Fruit fly (Drosophila melanogaster) whole organism, embryonic: Measurements from ENCODE around the gene Polr1D.

Experiments used
- CG11723 ChIP-seq: fragments of 200-800 bp; sonication (Bioruptor generic); optimal IDR thresholded peaks from 2 replicates; lab custom pipeline; 2017; ENCODE audit warnings: missing biosample characterization, mild to moderate bottlenecking, missing genetic modification characterization
- CG13296 ChIP-seq: fragments of 200-800 bp; sonication (Bioruptor generic); optimal IDR thresholded peaks from 3 replicates; lab custom pipeline; 2018; ENCODE audit warnings: missing biosample characterization, mild to moderate bottlenecking, missing genetic modification characterization
- CG15269 ChIP-seq: fragments of 200-800 bp; sonication (Bioruptor generic); optimal IDR thresholded peaks from 2 replicates; lab custom pipeline; 2018; ENCODE audit warnings: missing biosample characterization, mild to moderate bottlenecking, missing genetic modification characterization, moderate library complexity
- CG1529 ChIP-seq: fragments of 200-800 bp; sonication (Bioruptor generic); optimal IDR thresholded peaks from 3 replicates; lab custom pipeline; 2018; ENCODE audit warnings: missing biosample characterization, missing genetic modification characterization
- CG1602 ChIP-seq: fragments of 200-800 bp; sonication (Bioruptor generic); optimal IDR thresholded peaks from 3 replicates; lab custom pipeline; 2016; ENCODE audit warnings: missing biosample characterization, missing genetic modification characterization
- CG16815 ChIP-seq: fragments of 200-800 bp; sonication (Bioruptor generic); optimal IDR thresholded peaks from 3 replicates; lab custom pipeline; 2017; ENCODE audit warnings: missing biosample characterization, mild to moderate bottlenecking, missing genetic modification characterization
- CG16863 ChIP-seq: fragments of 200-800 bp; sonication (Bioruptor generic); optimal IDR thresholded peaks from 3 replicates; lab custom pipeline; 2016; ENCODE audit warnings: missing biosample characterization, missing genetic modification characterization
- CG1832 ChIP-seq: fragments of 200-800 bp; sonication (Bioruptor generic); optimal IDR thresholded peaks from 2 replicates; lab custom pipeline; 2017; ENCODE audit warnings: missing biosample characterization, mild to moderate bottlenecking, missing genetic modification characterization, inconsistent platforms
- CG18476 ChIP-seq: fragments of 200-800 bp; sonication (Bioruptor generic); optimal IDR thresholded peaks from 2 replicates; lab custom pipeline; 2016; ENCODE audit warnings: missing biosample characterization, mild to moderate bottlenecking, missing genetic modification characterization
- CG30403 ChIP-seq: fragments of 200-800 bp; sonication (Bioruptor generic); optimal IDR thresholded peaks from 3 replicates; lab custom pipeline; 2016; ENCODE audit warnings: missing biosample characterization, missing genetic modification characterization
- CG3838 ChIP-seq: fragments of 200-800 bp; sonication (Bioruptor generic); optimal IDR thresholded peaks from 3 replicates; lab custom pipeline; 2016; ENCODE audit warnings: missing biosample characterization, missing genetic modification characterization
- CG4360 ChIP-seq: fragments of 200-800 bp; sonication (Bioruptor generic); IDR thresholded peaks from 2 replicates; pipeline ENCODE4 v1.3.6; 2022; ENCODE audit warnings: missing biosample characterization, missing genetic modification characterization
- CG4707 ChIP-seq: fragments of 200-800 bp; sonication (Bioruptor generic); optimal IDR thresholded peaks from 2 replicates; lab custom pipeline; 2018; ENCODE audit warnings: missing biosample characterization, mild to moderate bottlenecking, missing genetic modification characterization, moderate library complexity
- CG5180 ChIP-seq: fragments of 200-800 bp; sonication (Bioruptor generic); optimal IDR thresholded peaks from 3 replicates; lab custom pipeline; 2017; ENCODE audit warnings: missing biosample characterization, missing genetic modification characterization, mild to moderate bottlenecking, moderate library complexity, missing genetic modification reagents
- CG5245 ChIP-seq: fragments of 200-800 bp; sonication (Bioruptor generic); optimal IDR thresholded peaks from 3 replicates; lab custom pipeline; 2016; ENCODE audit warnings: missing biosample characterization, missing genetic modification characterization
- CG7357 ChIP-seq: fragments of 200-800 bp; sonication (Bioruptor generic); IDR thresholded peaks from 3 replicates; pipeline ENCODE4 v1.3.6; 2022; ENCODE audit warnings: missing biosample characterization, missing genetic modification characterization
- CG7372 ChIP-seq: fragments of 200-800 bp; sonication (Bioruptor generic); IDR thresholded peaks from 2 replicates; pipeline ENCODE4 v1.3.6; 2022; ENCODE audit warnings: missing biosample characterization, missing genetic modification characterization
- CoRest ChIP-seq: fragments of 200-800 bp; sonication (Bioruptor generic); optimal IDR thresholded peaks from 3 replicates; lab custom pipeline; 2018; ENCODE audit warnings: missing biosample characterization, mild to moderate bottlenecking, missing genetic modification characterization, moderate library complexity
- D19B ChIP-seq: fragments of 200-800 bp; sonication (Bioruptor generic); optimal IDR thresholded peaks from 2 replicates; lab custom pipeline; 2017; ENCODE audit warnings: missing biosample characterization, mild to moderate bottlenecking, missing genetic modification characterization
- H2.0 ChIP-seq: fragments of 200-800 bp; sonication (Bioruptor generic); IDR thresholded peaks from 2 replicates; pipeline ENCODE4 v1.3.6; 2022; ENCODE audit warnings: missing biosample characterization, missing genetic modification characterization
- Meics ChIP-seq: fragments of 200-800 bp; sonication (Bioruptor generic); optimal IDR thresholded peaks from 2 replicates; lab custom pipeline; 2017; ENCODE audit warnings: missing biosample characterization, mild to moderate bottlenecking, missing genetic modification characterization
- NK7.1 ChIP-seq: fragments of 200-800 bp; sonication (Bioruptor generic); optimal IDR thresholded peaks from 3 replicates; lab custom pipeline; 2016; ENCODE audit warnings: missing biosample characterization, missing genetic modification characterization
- Optix ChIP-seq: fragments of 200-800 bp; sonication (Bioruptor generic); IDR thresholded peaks from 3 replicates; pipeline ENCODE4 v1.3.6; 2022; ENCODE audit warnings: missing biosample characterization, missing genetic modification characterization
- Rfx ChIP-seq: fragments of 200-800 bp; sonication (Bioruptor generic); IDR thresholded peaks from 2 replicates; pipeline ENCODE4 v1.3.6; 2022; ENCODE audit warnings: missing biosample characterization, missing genetic modification characterization
- Sin3A ChIP-seq: fragments of >200 bp; optimal IDR thresholded peaks from 2 replicates; lab custom pipeline; 2018
- Sox100B ChIP-seq: fragments of 200-800 bp; sonication (Bioruptor generic); optimal IDR thresholded peaks from 3 replicates; lab custom pipeline; 2018; ENCODE audit warnings: missing biosample characterization, mild to moderate bottlenecking, missing genetic modification characterization
- Spps ChIP-seq: fragments of 200-800 bp; sonication (Bioruptor generic); optimal IDR thresholded peaks from 2 replicates; lab custom pipeline; 2018; ENCODE audit warnings: missing biosample characterization, mild to moderate bottlenecking, missing genetic modification characterization
- Sry-δ ChIP-seq: fragments of 200-800 bp; sonication (Bioruptor generic); optimal IDR thresholded peaks from 2 replicates; lab custom pipeline; 2016; ENCODE audit warnings: missing biosample characterization, missing genetic modification characterization
- Ssrp ChIP-seq: fragments of 200-800 bp; sonication (Bioruptor generic); optimal IDR thresholded peaks from 2 replicates; lab custom pipeline; 2018; ENCODE audit warnings: missing biosample characterization, mild to moderate bottlenecking, missing genetic modification characterization, moderate library complexity
- Xrp1 ChIP-seq: fragments of 200-800 bp; sonication (Bioruptor generic); IDR thresholded peaks from 2 replicates; pipeline ENCODE4 v1.3.6; 2022; ENCODE audit warnings: missing biosample characterization, missing genetic modification characterization
- ara ChIP-seq: fragments of 200-800 bp; sonication (Bioruptor generic); IDR thresholded peaks from 2 replicates; pipeline ENCODE4 v1.3.6; 2022; ENCODE audit warnings: missing biosample characterization, missing genetic modification characterization
- cg ChIP-seq: fragments of 200-800 bp; sonication (Bioruptor generic); optimal IDR thresholded peaks from 3 replicates; lab custom pipeline; 2019; ENCODE audit warnings: missing biosample characterization, mild to moderate bottlenecking, missing genetic modification characterization, moderate library complexity
- corto ChIP-seq: fragments of 200-800 bp; sonication (Bioruptor generic); optimal IDR thresholded peaks from 2 replicates; lab custom pipeline; 2016; ENCODE audit warnings: missing biosample characterization, mild to moderate bottlenecking, missing genetic modification characterization, moderate library complexity
- croc ChIP-seq: fragments of 200-800 bp; sonication (Bioruptor generic); conservative IDR thresholded peaks from 3 replicates; pipeline ENCODE4 v1.3.6; 2022; ENCODE audit warnings: missing biosample characterization, missing genetic modification characterization
- ham ChIP-seq: fragments of 200-800 bp; sonication (Bioruptor generic); IDR thresholded peaks from 2 replicates; pipeline ENCODE4 v1.3.6; 2022; ENCODE audit warnings: missing biosample characterization, missing genetic modification characterization
- hkb ChIP-seq, 2 experiments: fragments of 200-800 bp in 1 of 2; fragments of >200 bp in 1 of 2; sonication (Bioruptor generic) in 1 of 2; IDR thresholded peaks in 1 of 2; optimal IDR thresholded peaks in 1 of 2; 2 replicates each; pipeline versions ENCODE4 v1.3.6 to Lab custom; 2017 to 2022; ENCODE audit warnings: missing biosample characterization in 1 of 2, missing genetic modification characterization in 1 of 2
- lab ChIP-seq: fragments of 200-800 bp; sonication (Bioruptor generic); optimal IDR thresholded peaks from 3 replicates; lab custom pipeline; 2017; ENCODE audit warnings: missing biosample characterization, missing genetic modification characterization, mild to moderate bottlenecking, moderate library complexity, missing genetic modification reagents
- mam ChIP-seq: fragments of 200-800 bp; sonication (Bioruptor generic); optimal IDR thresholded peaks from 3 replicates; lab custom pipeline; 2016; ENCODE audit warnings: missing biosample characterization, missing genetic modification characterization
- nom ChIP-seq: fragments of 200-800 bp; sonication (Bioruptor generic); optimal IDR thresholded peaks from 2 replicates; lab custom pipeline; 2017; ENCODE audit warnings: missing biosample characterization, missing genetic modification characterization, mild to moderate bottlenecking, moderate library complexity, missing genetic modification reagents
- odd ChIP-seq: fragments of 200-800 bp; sonication (Bioruptor generic); optimal IDR thresholded peaks from 2 replicates; lab custom pipeline; 2017; ENCODE audit warnings: missing biosample characterization, mild to moderate bottlenecking, missing genetic modification characterization
- pho ChIP-seq: fragments of 200-800 bp; sonication (Bioruptor generic); optimal IDR thresholded peaks from 2 replicates; lab custom pipeline; 2016; ENCODE audit warnings: missing biosample characterization, missing genetic modification characterization
- phol ChIP-seq: fragments of 200-800 bp; sonication (Bioruptor generic); optimal IDR thresholded peaks from 3 replicates; lab custom pipeline; 2018; ENCODE audit warnings: missing biosample characterization, mild to moderate bottlenecking, missing genetic modification characterization, moderate library complexity
- ro ChIP-seq: fragments of 200-800 bp; sonication (Bioruptor generic); IDR thresholded peaks from 2 replicates; pipeline ENCODE4 v1.3.6; 2022; ENCODE audit warnings: missing biosample characterization, missing genetic modification characterization
- sob ChIP-seq: fragments of 200-800 bp; sonication (Bioruptor generic); IDR thresholded peaks from 2 replicates; pipeline ENCODE4 v1.3.6; 2022; ENCODE audit warnings: missing biosample characterization, missing genetic modification characterization
- stc ChIP-seq: fragments of 200-800 bp; sonication (Bioruptor generic); IDR thresholded peaks from 2 replicates; pipeline ENCODE4 v1.3.6; 2022; ENCODE audit warnings: missing biosample characterization, missing genetic modification characterization
- tgo ChIP-seq: fragments of 200-800 bp; sonication (Bioruptor generic); IDR thresholded peaks from 3 replicates; pipeline ENCODE4 v1.3.6; 2022; ENCODE audit warnings: missing biosample characterization, missing genetic modification characterization
- unc-4 ChIP-seq: fragments of 200-800 bp; sonication (Bioruptor generic); IDR thresholded peaks from 2 replicates; pipeline ENCODE4 v1.3.6; 2022; ENCODE audit warnings: missing biosample characterization, missing genetic modification characterization; ENCODE audit not compliant: partially characterized antibody
- vfl ChIP-seq: fragments of 200-800 bp; sonication (Bioruptor generic); optimal IDR thresholded peaks from 2 replicates; lab custom pipeline; 2016; ENCODE audit warnings: missing biosample characterization, missing genetic modification characterization
- yki ChIP-seq: fragments of >200 bp; optimal IDR thresholded peaks from 3 replicates; lab custom pipeline; 2018

Gene Polr1D

DNA sequence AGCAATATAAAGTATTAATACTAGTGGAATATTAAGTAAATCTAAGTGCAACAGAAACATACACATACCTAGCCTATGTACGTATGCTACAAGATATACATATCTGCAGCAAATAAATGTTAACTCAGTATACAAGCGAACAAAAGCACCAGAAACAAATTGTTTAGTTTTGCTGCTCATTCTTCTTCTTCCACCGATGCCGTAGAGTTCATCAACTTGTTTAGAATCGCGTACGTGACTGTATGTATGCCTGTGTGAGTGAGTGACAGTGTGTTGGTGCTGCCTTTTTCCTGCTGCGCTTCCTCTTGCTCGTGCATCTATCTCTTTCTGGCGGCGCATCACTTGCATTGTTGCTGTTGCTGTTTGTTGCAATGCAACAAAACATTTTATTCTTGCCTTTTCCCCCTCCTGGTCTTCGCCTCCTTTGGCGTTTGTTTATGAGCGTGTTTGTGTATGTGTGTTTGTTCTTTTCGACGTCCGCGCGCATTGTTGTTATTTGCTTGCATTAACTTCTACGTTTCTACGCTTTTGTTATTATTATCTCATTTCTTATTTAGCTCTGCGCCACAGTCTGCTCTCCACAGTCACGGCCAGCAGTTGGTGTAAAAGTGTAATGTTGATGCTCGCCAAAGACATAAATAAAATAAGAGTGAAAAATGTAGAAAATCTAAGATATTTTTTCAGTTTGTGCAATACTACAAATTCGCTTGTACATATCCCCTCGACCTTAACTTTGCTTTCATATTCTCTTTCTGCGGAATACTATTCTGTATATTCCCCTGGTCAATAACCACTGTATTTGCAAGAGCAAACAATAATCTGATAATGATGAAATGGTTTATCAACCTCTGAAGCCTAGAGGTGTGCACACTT is 23.9 kb upstream of the Polr1D start (continued):
- peak; percentile 2 for TF ChIP-seq CoRest (tag; lab: Kevin White, UChicago)
- TF ChIP-seq cg: peak; percentile 84
- TF ChIP-seq NK7.1 (GFP tag; lab: Kevin White, UChicago): no peak
- TF ChIP-seq Spps (tag; lab: Kevin White, UChicago): no peak
- TF ChIP-seq stc (GFP tag; lab: Robert Waterston, UW): peak; percentile 46; the same call in 1 of the 2 replicates
- no peak; the same call in 1 of the 2 replicates for TF ChIP-seq ham (GFP tag; lab: Robert Waterston, UW)
- peak; percentile 19 for TF ChIP-seq CG5180
- peak; percentile 20 for TF ChIP-seq corto (GFP tag; lab: Kevin White, UChicago)
- peak; percentile 40 for TF ChIP-seq CG1832
- TF ChIP-seq lab (GFP tag; lab: Kevin White, UChicago): peak; percentile 57
- peak; percentile 34; the same call in 1 of the 3 replicates for TF ChIP-seq CG7357 (GFP tag; lab: Robert Waterston, UW)
- no peak for TF ChIP-seq hkb (optimal IDR thresholded peaks at IDR 0.05; lab: Kevin White, UChicago)
- TF ChIP-seq hkb (GFP tag; IDR thresholded peaks at IDR 0.05; lab: Robert Waterston, UW): no peak
- no peak for TF ChIP-seq odd
- TF ChIP-seq Meics (GFP tag; lab: Kevin White, UChicago): peak; percentile 31
- TF ChIP-seq phol (tag; lab: Kevin White, UChicago): peak; percentile 37
- TF ChIP-seq nom (GFP tag; lab: Kevin White, UChicago): no peak
- TF ChIP-seq Sox100B (GFP tag; lab: Kevin White, UChicago): peak; percentile 32
- TF ChIP-seq mam (GFP tag; lab: Kevin White, UChicago): peak; percentile 48
- no peak for TF ChIP-seq D19B (GFP tag; lab: Kevin White, UChicago)
- peak; percentile 50; the same call in 1 of the 2 replicates for TF ChIP-seq Xrp1 (GFP tag; lab: Robert Waterston, UW)
- TF ChIP-seq pho (GFP tag; lab: Kevin White, UChicago): peak; percentile 0
- TF ChIP-seq vfl (GFP tag; lab: Kevin White, UChicago): peak; percentile 18
- peak; percentile 30 for TF ChIP-seq CG4707 (GFP tag; lab: Kevin White, UChicago)
- 0 out of 2 replicates have a peak, but pooled peaks have one; percentile 8 for TF ChIP-seq ro (GFP tag; lab: Robert Waterston, UW)
- TF ChIP-seq Optix: no peak
- TF ChIP-seq CG16863 (GFP tag; lab: Kevin White, UChicago): peak; percentile 49
- TF ChIP-seq CG18476 (GFP tag; lab: Kevin White, UChicago): peak; percentile 13
- TF ChIP-seq tgo (GFP tag; lab: Robert Waterston, UW): no peak
- TF ChIP-seq CG4360 (GFP tag; lab: Robert Waterston, UW): peak; percentile 69
- TF ChIP-seq Sin3A (lab: Kevin White, UChicago): no peak
- TF ChIP-seq Ssrp: peak; percentile 22
- no peak for TF ChIP-seq Sry-δ (GFP tag; lab: Kevin White, UChicago)
- peak; percentile 57 for TF ChIP-seq CG1529 (GFP tag; lab: Kevin White, UChicago)
- peak; percentile 57 for TF ChIP-seq CG30403 (GFP tag; lab: Kevin White, UChicago)
- TF ChIP-seq CG13296 (GFP tag; lab: Kevin White, UChicago): peak; percentile 2
- TF ChIP-seq Rfx (GFP tag; lab: Robert Waterston, UW): peak; percentile 34; the same call in 1 of the 2 replicates
- TF ChIP-seq yki (lab: Kevin White, UChicago): no peak
- no peak for TF ChIP-seq unc-4 (GFP tag; lab: Robert Waterston, UW)
- TF ChIP-seq CG1602 (GFP tag; lab: Kevin White, UChicago): peak; percentile 25
- TF ChIP-seq CG7372: 0 out of 2 replicates have a peak, but pooled peaks have one; percentile 36
- TF ChIP-seq CG11723 (GFP tag; lab: Kevin White, UChicago): peak; percentile 47
- no peak for TF ChIP-seq H2.0 (GFP tag; lab: Robert Waterston, UW)
- TF ChIP-seq CG3838 (GFP tag; lab: Kevin White, UChicago): peak; percentile 55
- peak; percentile 19 for TF ChIP-seq CG16815 (GFP tag; lab: Kevin White, UChicago)
- TF ChIP-seq CG15269 (tag; lab: Kevin White, UChicago): peak; percentile 26
- peak; percentile 55; the same call in 1 of the 2 replicates for TF ChIP-seq ara (GFP tag; lab: Robert Waterston, UW)
- TF ChIP-seq CG5245: no peak
- TF ChIP-seq sob: peak; percentile 57
- peak; percentile 45; the same call in 1 of the 3 replicates for TF ChIP-seq croc (GFP tag; lab: Robert Waterston, UW)
